Fruit fly (Drosophila melanogaster): ENCODE measurements around the gene Pus10.

DNA sequence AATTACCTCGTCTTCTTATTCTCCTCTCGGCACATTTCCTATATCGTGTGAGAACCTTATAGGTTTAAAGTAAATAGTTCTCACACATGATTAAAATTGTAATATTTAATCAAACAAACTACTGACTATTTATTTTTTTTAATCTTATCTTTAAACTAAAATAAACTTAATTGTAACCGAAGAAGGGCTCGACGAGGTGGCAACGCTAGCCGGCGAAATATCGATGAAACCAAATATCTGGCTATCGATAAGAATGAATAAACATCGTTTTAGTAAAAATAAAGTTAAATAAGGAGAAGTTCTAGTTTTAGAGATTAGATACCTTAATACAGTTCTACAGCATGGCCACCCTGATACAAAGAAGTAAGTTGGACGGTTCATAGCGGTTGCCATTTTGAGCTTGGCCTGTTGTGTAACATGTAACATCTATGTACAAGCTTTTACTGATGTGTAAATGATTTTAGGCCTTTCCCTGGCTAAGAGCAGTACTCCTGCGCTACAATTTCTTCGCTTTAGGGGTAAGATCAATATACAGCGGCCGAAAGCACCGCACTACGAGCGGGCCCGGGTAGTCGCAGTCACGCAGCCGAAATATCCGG, 48.5 kb upstream of the Pus10 start, which contains the start of gene mRpL10:
- TF ChIP-seq insv (optimal IDR thresholded peaks at IDR 0.05): no peak
- no peak for TF ChIP-seq psq (optimal IDR thresholded peaks at IDR 0.05)
